Worm (Caenorhabditis elegans): ENCODE data around the gene ZK675.4.

DNA sequence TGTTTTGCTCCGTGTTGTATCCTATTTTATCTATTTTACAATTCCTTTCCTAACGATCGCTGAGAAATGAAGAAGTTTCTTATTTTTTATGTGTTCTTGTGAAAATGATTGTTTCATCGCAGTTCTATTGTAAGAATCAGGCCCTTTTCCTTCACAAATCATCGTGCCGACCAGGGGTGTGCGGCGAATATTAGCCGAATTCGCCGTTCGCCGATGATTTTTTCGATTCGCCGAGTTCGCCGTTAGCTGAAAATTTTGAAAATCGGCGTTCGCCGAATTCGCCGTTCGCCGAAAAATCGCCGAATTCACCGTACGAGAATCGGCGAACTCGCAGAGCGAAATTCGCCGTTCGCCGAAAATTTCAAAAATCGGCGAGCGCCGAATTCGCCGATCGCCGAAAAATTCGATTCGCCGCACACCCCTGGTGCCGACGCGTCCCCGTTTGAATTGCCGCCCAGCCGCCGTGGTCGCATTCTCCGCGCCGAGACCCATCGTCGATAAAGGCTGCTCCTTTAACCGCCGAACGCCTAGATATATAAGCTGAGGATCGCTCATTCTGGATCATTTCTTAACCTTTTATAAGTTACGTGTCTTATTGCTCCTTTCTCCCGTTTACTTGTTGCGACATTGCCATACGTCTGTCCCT lies 47.5 kb upstream of the ZK675.4 start:
- TF ChIP-seq madf-10 (tag; optimal IDR thresholded peaks at IDR 0.05) (no peak), F57C9.4 (tag; optimal IDR thresholded peaks at IDR 0.05) (no peak), unc-62 (GFP tag; optimal IDR thresholded peaks at IDR 0.05) (no peak), sea-2 (GFP tag; IDR thresholded peaks at IDR 0.05) (no peak), ama-1 (optimal IDR thresholded peaks at IDR 0.05) (no peak), ama-1 (GFP tag; optimal IDR thresholded peaks at IDR 0.05) (no peak), nfya-1 (tag; optimal IDR thresholded peaks at IDR 0.05; ENCODE audit: borderline replicate concordance, insufficient read depth) (no peak)
